Fruit fly (Drosophila melanogaster) whole organism, wandering third instar larva: Measurements from ENCODE around the gene CG32023.

Source experiments
- Abd-B ChIP-seq: fragments of >200 bp; optimal IDR thresholded peaks from 2 replicates; lab custom pipeline; 2017; ENCODE audit warnings: missing biosample characterization, missing genetic modification characterization
- CG32264 ChIP-seq: fragments of 200-800 bp; sonication (Bioruptor generic); optimal IDR thresholded peaks from 2 replicates; lab custom pipeline; 2016; ENCODE audit warnings: missing biosample characterization, missing genetic modification characterization
- CG9705 ChIP-seq: fragments of 200-800 bp; sonication (Bioruptor generic); optimal IDR thresholded peaks from 2 replicates; lab custom pipeline; 2018; ENCODE audit warnings: missing biosample characterization, mild to moderate bottlenecking, missing genetic modification characterization
- CrebA ChIP-seq: fragments of 200-800 bp; sonication (Bioruptor generic); optimal IDR thresholded peaks from 2 replicates; lab custom pipeline; 2016; ENCODE audit warnings: missing biosample characterization, mild to moderate bottlenecking, missing genetic modification characterization, borderline replicate concordance
- Dif ChIP-seq: fragments of 200-275, 200-300 bp; sonication (Bioruptor generic); optimal IDR thresholded peaks from 2 replicates; lab custom pipeline; 2018; ENCODE audit warnings: missing biosample characterization, missing genetic modification characterization; ENCODE audit not compliant: partially characterized antibody
- GATAd ChIP-seq: sonication (Bioruptor generic); optimal IDR thresholded peaks from 2 replicates; lab custom pipeline; 2016; ENCODE audit warnings: missing biosample characterization, missing genetic modification characterization
- HLH106 ChIP-seq: fragments of 200-800 bp; optimal IDR thresholded peaks from 3 replicates; lab custom pipeline; 2019; ENCODE audit warnings: missing biosample characterization, mild to moderate bottlenecking, missing genetic modification characterization, moderate library complexity
- Hnf4 ChIP-seq: fragments of 200-800 bp; sonication (Bioruptor generic); optimal IDR thresholded peaks from 2 replicates; lab custom pipeline; 2016; ENCODE audit warnings: missing biosample characterization, mild to moderate bottlenecking, missing genetic modification characterization
- Hr78 ChIP-seq: fragments of >200 bp; optimal IDR thresholded peaks from 2 replicates; lab custom pipeline; 2017; ENCODE audit warnings: missing biosample characterization, missing genetic modification characterization
- Hr83 ChIP-seq: fragments of 200-300 bp; sonication (Bioruptor generic); optimal IDR thresholded peaks from 2 replicates; lab custom pipeline; 2016; ENCODE audit warnings: missing biosample characterization, mild to moderate bottlenecking, missing genetic modification characterization, moderate library complexity; ENCODE audit not compliant: poor library complexity, severe bottlenecking
- Jra ChIP-seq: sonication (Bioruptor generic); optimal IDR thresholded peaks from 2 replicates; lab custom pipeline; 2016; ENCODE audit warnings: missing biosample characterization, missing genetic modification characterization
- Mio ChIP-seq: sonication (Bioruptor generic); optimal IDR thresholded peaks from 2 replicates; lab custom pipeline; 2016; ENCODE audit warnings: missing biosample characterization, missing genetic modification characterization
- Myc ChIP-seq: fragments of >200 bp; optimal IDR thresholded peaks from 2 replicates; lab custom pipeline; 2017
- N ChIP-seq: fragments of >200 bp; optimal IDR thresholded peaks from 2 replicates; lab custom pipeline; 2018; ENCODE audit warnings: missing biosample characterization, missing external identifiers, missing genetic modification characterization
- OdsH ChIP-seq: fragments of 200-800 bp; sonication (Bioruptor generic); optimal IDR thresholded peaks from 2 replicates; lab custom pipeline; 2016; ENCODE audit warnings: missing biosample characterization, mild to moderate bottlenecking, missing genetic modification characterization
- Rel ChIP-seq, 2 experiments: fragments of 200-800 bp; sonication (Bioruptor generic) in 1 of 2; optimal IDR thresholded peaks; 2 replicates in 1 of 2; 3 replicates in 1 of 2; lab custom pipeline; 2016 to 2019; ENCODE audit warnings: mild to moderate bottlenecking in 2 of 2, missing biosample characterization in 2 of 2, missing genetic modification characterization in 2 of 2, moderate library complexity in 1 of 2
- Sp1 ChIP-seq: fragments of 200-800 bp; sonication (Bioruptor generic); optimal IDR thresholded peaks from 3 replicates; lab custom pipeline; 2019; ENCODE audit warnings: missing biosample characterization, mild to moderate bottlenecking, missing genetic modification characterization, moderate library complexity
- Vsx2 ChIP-seq: fragments of 200-300, 225-300 bp; sonication (Bioruptor generic); optimal IDR thresholded peaks from 2 replicates; lab custom pipeline; 2018; ENCODE audit warnings: missing biosample characterization, missing genetic modification characterization; ENCODE audit not compliant: partially characterized antibody
- br ChIP-seq: fragments of 200-800 bp; sonication (Bioruptor generic); optimal IDR thresholded peaks from 2 replicates; lab custom pipeline; 2016; ENCODE audit warnings: missing biosample characterization, missing genetic modification characterization
- brk ChIP-seq: fragments of 200-800 bp; sonication (Bioruptor generic); optimal IDR thresholded peaks from 2 replicates; lab custom pipeline; 2016; ENCODE audit warnings: missing biosample characterization, mild to moderate bottlenecking, missing genetic modification characterization
- dl ChIP-seq, 2 experiments: fragments of 175-275, 200-275 bp in 1 of 2; fragments of 200-275 bp in 1 of 2; sonication (Bioruptor generic); optimal IDR thresholded peaks; lab custom pipeline; 2018; ENCODE audit warnings: mild to moderate bottlenecking in 2 of 2, missing biosample characterization in 2 of 2, missing genetic modification characterization in 2 of 2, moderate library complexity in 2 of 2; ENCODE audit not compliant: partially characterized antibody in 2 of 2, insufficient read depth in 1 of 2
- dmrt93B ChIP-seq: fragments of 200-800 bp; sonication (Bioruptor generic); optimal IDR thresholded peaks from 2 replicates; lab custom pipeline; 2018; ENCODE audit warnings: missing biosample characterization, mild to moderate bottlenecking, missing genetic modification characterization
- dsf ChIP-seq: sonication (Bioruptor generic); optimal IDR thresholded peaks from 2 replicates; lab custom pipeline; 2016; ENCODE audit warnings: missing biosample characterization, missing genetic modification characterization, borderline replicate concordance
- ey ChIP-seq: fragments of 200-800 bp; sonication (Bioruptor generic); optimal IDR thresholded peaks from 2 replicates; lab custom pipeline; 2016; ENCODE audit warnings: missing biosample characterization, missing genetic modification characterization
- foxo ChIP-seq, 2 experiments: fragments of 200-800 bp; sonication (Bioruptor generic); optimal IDR thresholded peaks; 2 replicates in 1 of 2; 3 replicates in 1 of 2; lab custom pipeline; 2016 to 2017; ENCODE audit warnings: missing biosample characterization in 2 of 2, missing genetic modification characterization in 2 of 2
- fru ChIP-seq: fragments of 200-800 bp; sonication (Bioruptor generic); optimal IDR thresholded peaks from 3 replicates; lab custom pipeline; 2016; ENCODE audit warnings: missing biosample characterization, mild to moderate bottlenecking, missing genetic modification characterization
- h ChIP-seq: fragments of 200-800 bp; sonication (Bioruptor generic); optimal IDR thresholded peaks from 3 replicates; lab custom pipeline; 2016; ENCODE audit warnings: missing biosample characterization, mild to moderate bottlenecking, missing genetic modification characterization
- jim ChIP-seq: fragments of 175-275, 200-325 bp; sonication (Bioruptor generic); optimal IDR thresholded peaks from 2 replicates; lab custom pipeline; 2016; ENCODE audit warnings: missing biosample characterization, mild to moderate bottlenecking, missing genetic modification characterization
- lola ChIP-seq: fragments of >200 bp; optimal IDR thresholded peaks from 2 replicates; lab custom pipeline; 2017; ENCODE audit warnings: missing biosample characterization, missing genetic modification characterization
- pan ChIP-seq: fragments of >200 bp; optimal IDR thresholded peaks from 2 replicates; lab custom pipeline; 2017
- psq ChIP-seq: fragments of 200-800 bp; sonication (Bioruptor generic); optimal IDR thresholded peaks from 3 replicates; lab custom pipeline; 2017; ENCODE audit warnings: missing biosample characterization, mild to moderate bottlenecking, missing genetic modification characterization, moderate library complexity
- rgr ChIP-seq: fragments of 200-800 bp; sonication (Bioruptor generic); optimal IDR thresholded peaks from 3 replicates; lab custom pipeline; 2016; ENCODE audit warnings: missing biosample characterization, mild to moderate bottlenecking, missing genetic modification characterization
- sage ChIP-seq: fragments of 200-800 bp; sonication (Bioruptor generic); optimal IDR thresholded peaks from 2 replicates; lab custom pipeline; 2016; ENCODE audit warnings: missing biosample characterization, mild to moderate bottlenecking, missing genetic modification characterization
- sv ChIP-seq: fragments of 200-800 bp; sonication (Bioruptor generic); optimal IDR thresholded peaks from 3 replicates; lab custom pipeline; 2016; ENCODE audit warnings: missing biosample characterization, missing genetic modification characterization
- tai ChIP-seq: sonication (Bioruptor generic); optimal IDR thresholded peaks from 2 replicates; lab custom pipeline; 2016; ENCODE audit warnings: missing biosample characterization, missing genetic modification characterization
- usp ChIP-seq: fragments of >200 bp; optimal IDR thresholded peaks from 2 replicates; lab custom pipeline; 2017; ENCODE audit warnings: missing biosample characterization, missing genetic modification characterization
- woc ChIP-seq: sonication (Bioruptor generic); optimal IDR thresholded peaks from 2 replicates; lab custom pipeline; 2016; ENCODE audit warnings: missing biosample characterization, mild to moderate bottlenecking, missing genetic modification characterization

The CG32023 gene

dm6 chr3L:8823730-8824374, 19.9 kb upstream of the CG32023 start:
- TF ChIP-seq brk (peak; percentile 47), OdsH (GFP tag; lab: Kevin White, UChicago) (peak; percentile 65), Myc (no peak), fru (GFP tag; lab: Kevin White, UChicago) (no peak), Vsx2 (GFP tag; lab: Kevin White, UChicago) (no peak), HLH106 (tag; lab: Kevin White, UChicago) (peak; percentile 57), foxo (GFP tag; optimal IDR thresholded peaks at IDR 0.05; lab: Kevin White, UChicago) (peak in 1 of 2 experiments; percentile 31), Hnf4 (GFP tag; lab: Kevin White, UChicago) (peak; percentile 50), woc (GFP tag; lab: Kevin White, UChicago) (peak; percentile 39), ey (GFP tag; lab: Kevin White, UChicago) (peak; percentile 62), psq (GFP tag; lab: Kevin White, UChicago) (peak; percentile 46), Hr83 (GFP tag; lab: Kevin White, UChicago) (no peak), br (GFP tag; lab: Kevin White, UChicago) (peak; percentile 37), h (GFP tag; lab: Kevin White, UChicago) (peak; percentile 63), rgr (GFP tag; lab: Kevin White, UChicago) (peak; percentile 76), Rel (GFP tag; optimal IDR thresholded peaks at IDR 0.05; lab: Kevin White, UChicago) (no peak), Rel (tag; optimal IDR thresholded peaks at IDR 0.05; lab: Kevin White, UChicago) (peak; percentile 83), Sp1 (GFP tag; lab: Kevin White, UChicago) (peak; percentile 67)

DNA sequence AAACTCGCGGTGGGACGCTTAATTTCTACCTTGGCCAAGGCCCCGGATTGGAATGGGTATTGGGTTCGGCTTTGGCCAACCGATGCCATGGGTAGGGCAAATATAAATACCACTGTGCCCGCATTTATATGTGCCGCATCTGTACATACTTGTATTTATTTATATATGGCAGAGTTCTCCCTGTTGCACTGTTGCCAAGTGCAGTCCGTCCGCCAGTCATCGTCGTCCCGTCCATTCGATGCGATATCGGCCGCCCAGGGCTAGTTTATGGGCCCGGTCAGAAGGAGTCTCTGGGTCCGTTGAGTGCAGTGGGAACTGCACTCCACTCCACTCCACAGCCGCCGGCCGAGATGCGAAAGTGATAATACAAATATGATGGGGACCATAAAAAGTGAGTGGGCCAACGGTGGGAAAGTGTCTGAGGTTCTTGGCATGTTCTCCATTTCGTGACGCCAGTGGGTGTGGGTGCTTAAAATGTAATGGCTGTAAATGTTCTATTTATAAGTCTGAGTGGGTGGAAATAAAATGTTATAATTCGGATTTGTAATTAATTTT, 19.0 kb upstream of the CG32023 start:
- no peak for TF ChIP-seq usp (GFP tag; lab: Kevin White, UChicago)
- no peak for TF ChIP-seq woc (GFP tag; lab: Kevin White, UChicago)
- TF ChIP-seq ey (GFP tag; lab: Kevin White, UChicago) = no peak
- TF ChIP-seq Jra (GFP tag; lab: Kevin White, UChicago) = no peak
- no peak for TF ChIP-seq jim (GFP tag; lab: Kevin White, UChicago)
- no peak for TF ChIP-seq tai
- TF ChIP-seq CrebA (GFP tag; lab: Kevin White, UChicago) = no peak
- TF ChIP-seq HLH106 (tag; lab: Kevin White, UChicago) = no peak
- TF ChIP-seq Rel (GFP tag; optimal IDR thresholded peaks at IDR 0.05; lab: Kevin White, UChicago) = no peak
- peak; percentile 4 for TF ChIP-seq Rel (tag; optimal IDR thresholded peaks at IDR 0.05; lab: Kevin White, UChicago)
- TF ChIP-seq fru (GFP tag; lab: Kevin White, UChicago) = peak; percentile 38
- no peak for TF ChIP-seq Abd-B (GFP tag; lab: Kevin White, UChicago)

- TF ChIP-seq CG32264 (GFP tag; lab: Kevin White, UChicago) = peak; percentile 80
- TF ChIP-seq brk = peak; percentile 87
- peak; percentile 6 for TF ChIP-seq Mio (GFP tag; lab: Kevin White, UChicago)
- no peak for TF ChIP-seq lola (GFP tag; lab: Kevin White, UChicago)
- TF ChIP-seq woc (GFP tag; lab: Kevin White, UChicago) = peak; percentile 83
- TF ChIP-seq Dif (GFP tag; lab: Kevin White, UChicago) = peak; percentile 16
- no peak for TF ChIP-seq Abd-B (GFP tag; lab: Kevin White, UChicago)
- no peak for TF ChIP-seq Hr78
- TF ChIP-seq Hr83 (GFP tag; lab: Kevin White, UChicago) = no peak
- TF ChIP-seq HLH106 (tag; lab: Kevin White, UChicago) = peak; percentile 88
- peak; percentile 72 for TF ChIP-seq sage (GFP tag; lab: Kevin White, UChicago)
- TF ChIP-seq tai = peak; percentile 65
- peak; percentile 92 for TF ChIP-seq br (GFP tag; lab: Kevin White, UChicago)
- TF ChIP-seq CG9705 = peak; percentile 67
- TF ChIP-seq rgr (GFP tag; lab: Kevin White, UChicago) = peak; percentile 89
- TF ChIP-seq GATAd (GFP tag; lab: Kevin White, UChicago) = no peak
- no peak for TF ChIP-seq dsf (GFP tag; lab: Kevin White, UChicago)
- TF ChIP-seq Hnf4 (GFP tag; lab: Kevin White, UChicago) = peak; percentile 88
- TF ChIP-seq N (GFP tag; lab: Kevin White, UChicago) = no peak
- TF ChIP-seq Rel (GFP tag; optimal IDR thresholded peaks at IDR 0.05; lab: Kevin White, UChicago) = peak; percentile 14
- TF ChIP-seq Rel (tag; optimal IDR thresholded peaks at IDR 0.05; lab: Kevin White, UChicago) = peak; percentile 74
- peak; percentile 87 for TF ChIP-seq ey (GFP tag; lab: Kevin White, UChicago)
- no peak for TF ChIP-seq Myc
- peak; percentile 85 for TF ChIP-seq OdsH (GFP tag; lab: Kevin White, UChicago)
- TF ChIP-seq Sp1 (GFP tag; lab: Kevin White, UChicago) = peak; percentile 82
- peak; percentile 93 for TF ChIP-seq h (GFP tag; lab: Kevin White, UChicago)
- TF ChIP-seq dl (GFP tag; optimal IDR thresholded peaks at IDR 0.05; lab: Kevin White, UChicago; ENCODE audit: insufficient read depth in 1 of 2, partially characterized antibody in 2 of 2) = no peak
- TF ChIP-seq fru (GFP tag; lab: Kevin White, UChicago) = peak; percentile 93
- no peak for TF ChIP-seq jim (GFP tag; lab: Kevin White, UChicago)
- TF ChIP-seq sv = no peak
- TF ChIP-seq Jra (GFP tag; lab: Kevin White, UChicago) = peak; percentile 53
- TF ChIP-seq psq (GFP tag; lab: Kevin White, UChicago) = peak; percentile 67
- peak; percentile 48 for TF ChIP-seq dmrt93B (GFP tag; lab: Kevin White, UChicago)
- no peak for TF ChIP-seq pan (lab: Kevin White, UChicago)
Measured at dm6 chr3L:8821708-8822660, 18.0 kb upstream of the CG32023 start.
